Fruit fly (Drosophila melanogaster): ENCODE data around the gene Rfk.

Gene Rfk

dm6 chr3R:7894586-7894985, 18.5 kb downstream of the Rfk start:
- TF ChIP-seq Dll (GFP tag; IDR thresholded peaks at IDR 0.05; ENCODE audit: partially characterized antibody), result no peak
- no peak for TF ChIP-seq fu2 (GFP tag; optimal IDR thresholded peaks at IDR 0.05)
- peak in 1 of 2 experiments; percentile 1 for TF ChIP-seq Pdp1 (GFP tag; optimal IDR thresholded peaks at IDR 0.05)
- no peak for TF ChIP-seq CG2875 (GFP tag; optimal IDR thresholded peaks at IDR 0.05)
- no peak for TF ChIP-seq zfh2 (GFP tag; optimal IDR thresholded peaks at IDR 0.05)
- no peak for TF ChIP-seq gcm2 (GFP tag; optimal IDR thresholded peaks at IDR 0.05)
- no peak for TF ChIP-seq CG42726 (GFP tag; IDR thresholded peaks at IDR 0.05; ENCODE audit: partially characterized antibody)
- peak; percentile 7 for TF ChIP-seq Med (GFP tag)
- TF ChIP-seq pum (GFP tag; optimal IDR thresholded peaks at IDR 0.05), result no peak

dm6 chr3R:7892246-7893000, 20.7 kb downstream of the Rfk start:
- TF ChIP-seq sc (optimal IDR thresholded peaks at IDR 0.05), result no peak
- no peak for TF ChIP-seq sc (GFP tag; optimal IDR thresholded peaks at IDR 0.05)
- peak; percentile 16 for TF ChIP-seq CoRest (tag; optimal IDR thresholded peaks at IDR 0.05)
- TF ChIP-seq fd102C (GFP tag; optimal IDR thresholded peaks at IDR 0.05), result peak; percentile 1
- no peak for TF ChIP-seq croc (GFP tag; conservative IDR thresholded peaks at IDR 0.05)
- TF ChIP-seq CG14441 (GFP tag; IDR thresholded peaks at IDR 0.05), result peak; percentile 68
- peak; percentile 79 for TF ChIP-seq Dbx (GFP tag; IDR thresholded peaks at IDR 0.05)
- TF ChIP-seq CG31224 (GFP tag; IDR thresholded peaks at IDR 0.05), result peak; percentile 36; the same call in 1 of the 2 replicates
- no peak for TF ChIP-seq CG1832 (GFP tag; optimal IDR thresholded peaks at IDR 0.05)
- peak; percentile 31 for TF ChIP-seq CG7556 (GFP tag; optimal IDR thresholded peaks at IDR 0.05)
- TF ChIP-seq bcd (GFP tag; optimal IDR thresholded peaks at IDR 0.05), result peak; percentile 45
- TF ChIP-seq Deaf1 (tag; optimal IDR thresholded peaks at IDR 0.05), result peak; percentile 94
- no peak for TF ChIP-seq CG9609 (GFP tag; optimal IDR thresholded peaks at IDR 0.05)
- no peak for TF ChIP-seq dmrt11E (tag; optimal IDR thresholded peaks at IDR 0.05)
- peak; percentile 61 for TF ChIP-seq Ada2b (GFP tag; IDR thresholded peaks at IDR 0.05)
- peak; percentile 48; the same call in 1 of the 2 replicates for TF ChIP-seq CG9215 (GFP tag; IDR thresholded peaks at IDR 0.05)
- TF ChIP-seq CG9437 (GFP tag; optimal IDR thresholded peaks at IDR 0.05), result peak; percentile 5
- peak; percentile 15 for TF ChIP-seq Oli (tag; optimal IDR thresholded peaks at IDR 0.05)
- TF ChIP-seq vnd (GFP tag; IDR thresholded peaks at IDR 0.05; ENCODE audit: partially characterized antibody), result no peak
- peak; percentile 41; the same call in 1 of the 2 replicates for TF ChIP-seq CG14667 (GFP tag; IDR thresholded peaks at IDR 0.05)
- TF ChIP-seq mam (GFP tag; optimal IDR thresholded peaks at IDR 0.05), result peak; percentile 7
- TF ChIP-seq E2f1 (GFP tag; IDR thresholded peaks at IDR 0.05), result peak; percentile 32; the same call in 1 of the 2 replicates
- peak; percentile 31 for TF ChIP-seq CG12104 (GFP tag; optimal IDR thresholded peaks at IDR 0.05)
- no peak for TF ChIP-seq CG2129 (GFP tag; IDR thresholded peaks at IDR 0.05; ENCODE audit: partially characterized antibody)
- TF ChIP-seq Tbp (GFP tag; optimal IDR thresholded peaks at IDR 0.05), result no peak
- TF ChIP-seq CG2120 (GFP tag; optimal IDR thresholded peaks at IDR 0.05), result peak; percentile 56
- TF ChIP-seq fd96Cb (tag; optimal IDR thresholded peaks at IDR 0.05), result no peak
- peak; percentile 23 for TF ChIP-seq gcm (GFP tag; optimal IDR thresholded peaks at IDR 0.05)
- TF ChIP-seq GATAe (GFP tag; conservative IDR thresholded peaks at IDR 0.05), result 0 out of 2 replicates have a peak, but pooled peaks have one; percentile 28
- TF ChIP-seq ap (GFP tag; IDR thresholded peaks at IDR 0.05), result no peak
- TF ChIP-seq tio (GFP tag; optimal IDR thresholded peaks at IDR 0.05), result no peak
- TF ChIP-seq shn (GFP tag; optimal IDR thresholded peaks at IDR 0.05), result no peak
- TF ChIP-seq CG7357 (GFP tag; IDR thresholded peaks at IDR 0.05), result 0 out of 3 replicates have a peak, but pooled peaks have one; percentile 28
- peak; percentile 38 for TF ChIP-seq B-H1 (GFP tag; IDR thresholded peaks at IDR 0.05)
- peak; percentile 68 for TF ChIP-seq row (GFP tag; IDR thresholded peaks at IDR 0.05)
- TF ChIP-seq CG2678 (tag; optimal IDR thresholded peaks at IDR 0.05), result peak; percentile 62
- TF ChIP-seq Fer1 (GFP tag; optimal IDR thresholded peaks at IDR 0.05), result peak; percentile 56
- TF ChIP-seq Lim3 (GFP tag; IDR thresholded peaks at IDR 0.05), result no peak
- no peak for TF ChIP-seq lov (optimal IDR thresholded peaks at IDR 0.05)
- TF ChIP-seq lov (GFP tag; IDR thresholded peaks at IDR 0.05), result 0 out of 3 replicates have a peak, but pooled peaks have one; percentile 3
